Worm (Caenorhabditis elegans): ENCODE results near the gene cnc-7.

- TF ChIP-seq nhr-237 (tag; optimal IDR thresholded peaks at IDR 0.05) (peak; percentile 0), sptf-1 (tag; optimal IDR thresholded peaks at IDR 0.05) (no peak), unc-39 (tag; optimal IDR thresholded peaks at IDR 0.05) (no peak), ces-1 (GFP tag; optimal IDR thresholded peaks at IDR 0.05) (peak; percentile 42), unc-62 (GFP tag; optimal IDR thresholded peaks at IDR 0.05) (peak; percentile 37), drap-1 (GFP tag; optimal IDR thresholded peaks at IDR 0.05) (peak; percentile 49), M03D4.4 (tag; optimal IDR thresholded peaks at IDR 0.05) (no peak), lin-13 (tag; optimal IDR thresholded peaks at IDR 0.05) (peak; percentile 13), lsy-2 (tag; optimal IDR thresholded peaks at IDR 0.05) (no peak), nhr-28 (tag; optimal IDR thresholded peaks at IDR 0.05) (no peak)
These were observed 10.7 kb upstream of the cnc-7 start, which contains the start of gene K02E2.11 for ce11 chrV:20383065-20383609.
